Fruit fly (Drosophila melanogaster): ENCODE data around the gene CG13248.

The CG13248 gene

dm6 chr3L:20442674-20443313 is 32.4 kb upstream of the CG13248 start:
- TF ChIP-seq psq (GFP tag; optimal IDR thresholded peaks at IDR 0.05), result no peak
- TF ChIP-seq Mio (GFP tag; optimal IDR thresholded peaks at IDR 0.05), result no peak
- no peak for TF ChIP-seq jim (GFP tag; optimal IDR thresholded peaks at IDR 0.05)
- TF ChIP-seq HLH106 (tag; optimal IDR thresholded peaks at IDR 0.05), result no peak
- TF ChIP-seq rgr (GFP tag; optimal IDR thresholded peaks at IDR 0.05), result no peak
- TF ChIP-seq Dif (GFP tag; optimal IDR thresholded peaks at IDR 0.05; ENCODE audit: partially characterized antibody), result peak; percentile 67
- no peak for TF ChIP-seq GATAd (GFP tag; optimal IDR thresholded peaks at IDR 0.05)
- TF ChIP-seq OdsH (GFP tag; optimal IDR thresholded peaks at IDR 0.05), result no peak
- TF ChIP-seq Abd-B (GFP tag; optimal IDR thresholded peaks at IDR 0.05), result no peak
- TF ChIP-seq Hr83 (GFP tag; optimal IDR thresholded peaks at IDR 0.05; ENCODE audit: poor library complexity, severe bottlenecking), result no peak
- TF ChIP-seq Sp1 (GFP tag; optimal IDR thresholded peaks at IDR 0.05), result no peak
- no peak for TF ChIP-seq br (GFP tag; optimal IDR thresholded peaks at IDR 0.05)
- no peak for TF ChIP-seq dsf (GFP tag; optimal IDR thresholded peaks at IDR 0.05; ENCODE audit: borderline replicate concordance)
- TF ChIP-seq woc (GFP tag; optimal IDR thresholded peaks at IDR 0.05), result no peak
- no peak for TF ChIP-seq Dfd (GFP tag; optimal IDR thresholded peaks at IDR 0.05)
- TF ChIP-seq ey (GFP tag; optimal IDR thresholded peaks at IDR 0.05), result no peak
- no peak for TF ChIP-seq dmrt93B (GFP tag; optimal IDR thresholded peaks at IDR 0.05)
- no peak for TF ChIP-seq Hnf4 (GFP tag; optimal IDR thresholded peaks at IDR 0.05)
- no peak for TF ChIP-seq N (GFP tag; optimal IDR thresholded peaks at IDR 0.05)
- TF ChIP-seq CG32264 (GFP tag; optimal IDR thresholded peaks at IDR 0.05), result no peak
- peak; percentile 64 for TF ChIP-seq Myc (optimal IDR thresholded peaks at IDR 0.05)
- TF ChIP-seq dl (GFP tag; optimal IDR thresholded peaks at IDR 0.05; ENCODE audit: insufficient read depth in 1 of 2, partially characterized antibody in 2 of 2), result peak; percentile 6 to 73
- no peak for TF ChIP-seq Jra (GFP tag; optimal IDR thresholded peaks at IDR 0.05)

dm6 chr3L:20441632-20442469 is 31.5 kb upstream of the CG13248 start, which contains the start of gene CG5910:
Gene CG5910 (plus strand): TSS chr3L:20442419.
- TF ChIP-seq N (GFP tag; optimal IDR thresholded peaks at IDR 0.05), result no peak
- TF ChIP-seq pan (optimal IDR thresholded peaks at IDR 0.05), result no peak
- TF ChIP-seq sage (GFP tag; optimal IDR thresholded peaks at IDR 0.05), result no peak
- TF ChIP-seq Hnf4 (GFP tag; optimal IDR thresholded peaks at IDR 0.05), result no peak
- no peak for TF ChIP-seq Vsx2 (GFP tag; optimal IDR thresholded peaks at IDR 0.05; ENCODE audit: partially characterized antibody)
- peak; percentile 63 for TF ChIP-seq rgr (GFP tag; optimal IDR thresholded peaks at IDR 0.05)
- TF ChIP-seq Myc (optimal IDR thresholded peaks at IDR 0.05), result no peak
- no peak for TF ChIP-seq Dif (GFP tag; optimal IDR thresholded peaks at IDR 0.05; ENCODE audit: partially characterized antibody)
- no peak for TF ChIP-seq Mio (GFP tag; optimal IDR thresholded peaks at IDR 0.05)
- peak; percentile 55 for TF ChIP-seq h (GFP tag; optimal IDR thresholded peaks at IDR 0.05)
- no peak for TF ChIP-seq tai (GFP tag; optimal IDR thresholded peaks at IDR 0.05)
- TF ChIP-seq HLH106 (tag; optimal IDR thresholded peaks at IDR 0.05), result peak; percentile 78
- TF ChIP-seq dsf (GFP tag; optimal IDR thresholded peaks at IDR 0.05; ENCODE audit: borderline replicate concordance), result no peak
- TF ChIP-seq OdsH (GFP tag; optimal IDR thresholded peaks at IDR 0.05), result peak; percentile 69
- peak; percentile 85 for TF ChIP-seq Sp1 (GFP tag; optimal IDR thresholded peaks at IDR 0.05)
- TF ChIP-seq woc (GFP tag; optimal IDR thresholded peaks at IDR 0.05), result peak; percentile 2
- TF ChIP-seq foxo (GFP tag; optimal IDR thresholded peaks at IDR 0.05), result no peak
- TF ChIP-seq br (GFP tag; optimal IDR thresholded peaks at IDR 0.05), result no peak
- TF ChIP-seq dmrt93B (GFP tag; optimal IDR thresholded peaks at IDR 0.05), result no peak
- TF ChIP-seq Dfd (GFP tag; optimal IDR thresholded peaks at IDR 0.05), result no peak
- no peak for TF ChIP-seq fru (GFP tag; optimal IDR thresholded peaks at IDR 0.05)
- TF ChIP-seq CrebA (GFP tag; optimal IDR thresholded peaks at IDR 0.05; ENCODE audit: borderline replicate concordance), result no peak
- no peak for TF ChIP-seq Jra (GFP tag; optimal IDR thresholded peaks at IDR 0.05)
- TF ChIP-seq dl (GFP tag; optimal IDR thresholded peaks at IDR 0.05; ENCODE audit: insufficient read depth in 1 of 2, partially characterized antibody in 2 of 2), result no peak
- no peak for TF ChIP-seq CG32264 (GFP tag; optimal IDR thresholded peaks at IDR 0.05)
- TF ChIP-seq jim (GFP tag; optimal IDR thresholded peaks at IDR 0.05), result no peak
- no peak for TF ChIP-seq GATAd (GFP tag; optimal IDR thresholded peaks at IDR 0.05)
- no peak for TF ChIP-seq Abd-B (GFP tag; optimal IDR thresholded peaks at IDR 0.05)
- peak; percentile 58 for TF ChIP-seq CG9705 (GFP tag; optimal IDR thresholded peaks at IDR 0.05)
- no peak for TF ChIP-seq brk (GFP tag; optimal IDR thresholded peaks at IDR 0.05)
- TF ChIP-seq psq (GFP tag; optimal IDR thresholded peaks at IDR 0.05), result peak; percentile 64
- TF ChIP-seq usp (GFP tag; optimal IDR thresholded peaks at IDR 0.05), result no peak
- TF ChIP-seq Hr78 (GFP tag; optimal IDR thresholded peaks at IDR 0.05), result no peak
- no peak for TF ChIP-seq lola (GFP tag; optimal IDR thresholded peaks at IDR 0.05)
- TF ChIP-seq sv (GFP tag; optimal IDR thresholded peaks at IDR 0.05), result peak; percentile 50
- TF ChIP-seq ey (GFP tag; optimal IDR thresholded peaks at IDR 0.05), result peak; percentile 1
- TF ChIP-seq Rel (GFP tag; optimal IDR thresholded peaks at IDR 0.05), result no peak
- peak; percentile 20 for TF ChIP-seq Rel (tag; optimal IDR thresholded peaks at IDR 0.05)
